Worm (Caenorhabditis elegans) whole organism, L4 larva: ENCODE data around the gene flp-3.
A peak's percentile ranks its signal among the peaks of the same experiment; 100 is the strongest.

Experiments used
- Y75B8A.6 ChIP-seq: fragments of 200-800 bp; sonication (Bioruptor generic); IDR thresholded peaks from 2 replicates; pipeline ENCODE4 v1.3.6; 2022; ENCODE audit warnings: missing genetic modification reagents, missing genetic modification characterization, missing compliant biosample characterization
- aha-1 ChIP-seq: fragments of 150-350 bp; peaks from one replicate; lab custom pipeline; 2014; ENCODE audit warnings: missing biosample characterization, missing genetic modification characterization
- dmd-9 ChIP-seq: fragments of 200-800 bp; sonication (Bioruptor generic); IDR thresholded peaks from 2 replicates; pipeline ENCODE4 v1.3.6; 2022; ENCODE audit warnings: missing genetic modification reagents, missing genetic modification characterization, missing compliant biosample characterization
- nhr-76 ChIP-seq: fragments of 150-350 bp; optimal IDR thresholded peaks from 2 replicates; lab custom pipeline; 2014; ENCODE audit warnings: missing biosample characterization, missing genetic modification characterization
- zfp-2 ChIP-seq: sonication (generic microtip); optimal IDR thresholded peaks from 2 replicates; lab custom pipeline; 2016; ENCODE audit warnings: mild to moderate bottlenecking, missing genetic modification characterization, missing compliant biosample characterization

flp-3 gene

ce11 chrX:10044473-10044872, 48.3 kb downstream of the flp-3 start:
- TF ChIP-seq dmd-9 (GFP tag; lab: Robert Waterston, UW) (no peak), zfp-2 (no peak), Y75B8A.6 (no peak), aha-1 (tag; lab: Kevin White, UChicago) (peak; percentile 94), nhr-76 (tag; lab: Kevin White, UChicago) (no peak)
